Worm (Caenorhabditis elegans) whole organism, L4 larva: Measurements from ENCODE around the gene C50B6.9.

Experiments
- F10B5.3 ChIP-seq: sonication (generic microtip); optimal IDR thresholded peaks from 2 replicates; lab custom pipeline; 2016; ENCODE audit warnings: mild to moderate bottlenecking, missing genetic modification characterization, missing compliant biosample characterization
- F49E8.2 ChIP-seq: sonication (generic microtip); optimal IDR thresholded peaks from 2 replicates; lab custom pipeline; 2016; ENCODE audit warnings: missing compliant biosample characterization, mild to moderate bottlenecking, missing genetic modification characterization, borderline replicate concordance
- aha-1 ChIP-seq: fragments of 150-350 bp; peaks from one replicate; lab custom pipeline; 2014; ENCODE audit warnings: missing biosample characterization, missing genetic modification characterization
- aly-2 ChIP-seq: sonication (generic microtip); optimal IDR thresholded peaks from 2 replicates; lab custom pipeline; 2018; ENCODE audit warnings: missing biosample characterization, missing genetic modification characterization
- arid-1 ChIP-seq: fragments of 200-800 bp; sonication (Bioruptor generic); conservative IDR thresholded peaks from 2 replicates; pipeline ENCODE4 v1.3.6; 2022; ENCODE audit warnings: missing genetic modification reagents, missing genetic modification characterization, missing compliant biosample characterization
- ceh-28 ChIP-seq: fragments of 150-350 bp; optimal IDR thresholded peaks from 2 replicates; lab custom pipeline; 2014; ENCODE audit warnings: missing biosample characterization, missing genetic modification reagents, missing genetic modification characterization
- ceh-32 ChIP-seq: sonication (generic microtip); optimal IDR thresholded peaks from 2 replicates; lab custom pipeline; 2016; ENCODE audit warnings: mild to moderate bottlenecking, missing genetic modification characterization, missing compliant biosample characterization; ENCODE audit not compliant: poor library complexity
- ces-1 ChIP-seq: fragments of 150-350 bp; sonication (generic microtip); optimal IDR thresholded peaks from 4 replicates; lab custom pipeline; 2014; ENCODE audit warnings: missing biosample characterization, missing genetic modification reagents, missing genetic modification characterization
- ctbp-1 ChIP-seq: fragments of 200-800 bp; sonication (Bioruptor generic); IDR thresholded peaks from 2 replicates; pipeline ENCODE4 v1.3.6; 2022; ENCODE audit warnings: missing genetic modification reagents, missing genetic modification characterization, missing compliant biosample characterization
- daf-16 ChIP-seq, 3 experiments: sonication (generic microtip); optimal IDR thresholded peaks; 2 replicates each; lab custom pipeline; 2016 to 2017; ENCODE audit warnings: missing genetic modification characterization in 3 of 3, missing genetic modification reagents in 3 of 3, mild to moderate bottlenecking in 2 of 3, missing compliant biosample characterization in 2 of 3, missing biosample characterization in 1 of 3, moderate library complexity in 1 of 3
- daf-8 ChIP-seq: fragments of 200-800 bp; sonication (Bioruptor generic); IDR thresholded peaks from 2 replicates; pipeline ENCODE4 v1.3.6; 2022; ENCODE audit warnings: missing genetic modification characterization, missing compliant biosample characterization
- hif-1 ChIP-seq, 2 experiments: sonication (generic microtip); optimal IDR thresholded peaks; 2 replicates each; lab custom pipeline; 2016 to 2017; ENCODE audit warnings: missing compliant biosample characterization in 2 of 2, missing genetic modification characterization in 2 of 2, missing genetic modification reagents in 2 of 2, missing genotype in 2 of 2, mild to moderate bottlenecking in 1 of 2
- hlh-30 ChIP-seq: sonication (generic microtip); optimal IDR thresholded peaks from 2 replicates; lab custom pipeline; 2017; ENCODE audit warnings: antibody characterized with exemption, mild to moderate bottlenecking, missing genetic modification characterization, missing compliant biosample characterization; ENCODE audit not compliant: insufficient read depth
- jun-1 ChIP-seq: fragments of 150-350 bp; optimal IDR thresholded peaks from 2 replicates; lab custom pipeline; 2014; ENCODE audit warnings: missing biosample characterization, missing genetic modification reagents, missing genetic modification characterization
- lin-1 ChIP-seq: fragments of 200-800 bp; sonication (Bioruptor generic); IDR thresholded peaks from 2 replicates; pipeline ENCODE4 v1.3.6; 2022; ENCODE audit warnings: missing genetic modification reagents, missing genetic modification characterization, missing compliant biosample characterization
- madf-5 ChIP-seq, 2 experiments: fragments of 200-800 bp; sonication (Bioruptor generic); IDR thresholded peaks; 2 replicates each; pipeline ENCODE4 v1.3.6; 2022; ENCODE audit warnings: missing compliant biosample characterization in 2 of 2, missing genetic modification characterization in 2 of 2
- madf-9 ChIP-seq: fragments of 200-800 bp; sonication (Bioruptor generic); conservative IDR thresholded peaks from 2 replicates; pipeline ENCODE4 v1.3.6; 2022; ENCODE audit warnings: missing genetic modification reagents, missing genetic modification characterization, missing compliant biosample characterization
- mdl-1 ChIP-seq, 2 experiments: fragments of 150-350 bp in 1 of 2; sonication (generic microtip) in 1 of 2; optimal IDR thresholded peaks; 2 replicates each; lab custom pipeline; 2014 to 2017; ENCODE audit warnings: missing biosample characterization in 2 of 2, missing genetic modification characterization in 2 of 2
- mdt-29 ChIP-seq: fragments of 200-800 bp; sonication (Bioruptor generic); IDR thresholded peaks from 2 replicates; pipeline ENCODE4 v1.3.6; 2022; ENCODE audit warnings: missing genetic modification reagents, missing genetic modification characterization, missing compliant biosample characterization
- mes-2 ChIP-seq: sonication (generic microtip); optimal IDR thresholded peaks from 2 replicates; lab custom pipeline; 2016; ENCODE audit warnings: missing genotype, mild to moderate bottlenecking, missing genetic modification characterization, missing compliant biosample characterization; ENCODE audit not compliant: poor library complexity, severe bottlenecking
- nhr-10 ChIP-seq: fragments of 150-350 bp; optimal IDR thresholded peaks from 2 replicates; lab custom pipeline; 2014; ENCODE audit warnings: missing biosample characterization, missing genetic modification characterization
- nhr-28 ChIP-seq: fragments of 150-350 bp; optimal IDR thresholded peaks from 2 replicates; lab custom pipeline; 2014; ENCODE audit warnings: missing biosample characterization, missing genetic modification characterization
- nhr-42 ChIP-seq: fragments of 200-800 bp; sonication (Bioruptor generic); IDR thresholded peaks from 2 replicates; pipeline ENCODE4 v1.3.6; 2022; ENCODE audit warnings: missing genetic modification characterization, missing compliant biosample characterization
- nhr-48 ChIP-seq: sonication (generic microtip); optimal IDR thresholded peaks from 2 replicates; lab custom pipeline; 2016; ENCODE audit warnings: mild to moderate bottlenecking, missing genetic modification characterization, missing compliant biosample characterization
- nhr-6 ChIP-seq: fragments of 150-350 bp; optimal IDR thresholded peaks from 2 replicates; lab custom pipeline; 2014; ENCODE audit warnings: missing biosample characterization, missing genetic modification characterization
- pha-4 ChIP-seq, 2 experiments: fragments of 150-350 bp in 1 of 2; fragments of 200-800 bp in 1 of 2; sonication (Bioruptor generic) in 1 of 2; IDR thresholded peaks in 1 of 2; optimal IDR thresholded peaks in 1 of 2; 2 replicates each; pipeline versions ENCODE4 v1.3.6 to Lab custom; 2014 to 2022; ENCODE audit warnings: missing genetic modification characterization in 2 of 2, missing genetic modification reagents in 2 of 2, missing biosample characterization in 1 of 2, missing compliant biosample characterization in 1 of 2
- php-3 ChIP-seq: fragments of 200-800 bp; sonication (Bioruptor generic); IDR thresholded peaks from 2 replicates; pipeline ENCODE4 v1.3.6; 2022; ENCODE audit warnings: missing genetic modification reagents, missing genetic modification characterization, missing compliant biosample characterization
- snpc-4 ChIP-seq: fragments of 150-350 bp; optimal IDR thresholded peaks from 2 replicates; lab custom pipeline; 2014; ENCODE audit warnings: missing biosample characterization, missing genetic modification characterization
- spr-3 ChIP-seq: fragments of 200-800 bp; sonication (Bioruptor generic); optimal IDR thresholded peaks from 2 replicates; lab custom pipeline; 2018; ENCODE audit warnings: mild to moderate bottlenecking, missing genetic modification characterization, missing compliant biosample characterization
- tra-1 ChIP-seq: fragments of 200-800 bp; sonication (Bioruptor generic); IDR thresholded peaks from 2 replicates; pipeline ENCODE4 v1.3.6; 2022; ENCODE audit warnings: missing genetic modification reagents, missing genetic modification characterization, missing compliant biosample characterization
- unc-130 ChIP-seq: sonication (generic microtip); optimal IDR thresholded peaks from 2 replicates; lab custom pipeline; 2016; ENCODE audit warnings: missing genetic modification reagents, missing genetic modification characterization, missing compliant biosample characterization
- unc-39 ChIP-seq: sonication (generic microtip); optimal IDR thresholded peaks from 2 replicates; lab custom pipeline; 2017; ENCODE audit warnings: missing biosample characterization, missing genetic modification characterization
- unc-62 ChIP-seq, 3 experiments: fragments of 150-350 bp in 1 of 3; sonication (generic microtip); optimal IDR thresholded peaks in 2 of 3; peaks in 1 of 3; 1 replicate in 1 of 3; 2 replicates in 2 of 3; lab custom pipeline; 2014 to 2017; ENCODE audit warnings: missing biosample characterization in 3 of 3, missing genetic modification characterization in 3 of 3, missing genetic modification reagents in 3 of 3, missing genotype in 1 of 3
- zag-1 ChIP-seq: fragments of 150-350 bp; optimal IDR thresholded peaks from 2 replicates; lab custom pipeline; 2014; ENCODE audit warnings: missing biosample characterization, missing genetic modification characterization
- zip-2 ChIP-seq: fragments of 150-350 bp; optimal IDR thresholded peaks from 2 replicates; lab custom pipeline; 2014; ENCODE audit warnings: missing biosample characterization, missing genetic modification characterization
- ztf-11 ChIP-seq: fragments of 150-350 bp; optimal IDR thresholded peaks from 2 replicates; lab custom pipeline; 2014; ENCODE audit warnings: missing biosample characterization, missing genetic modification characterization

The C50B6.9 gene

DNA sequence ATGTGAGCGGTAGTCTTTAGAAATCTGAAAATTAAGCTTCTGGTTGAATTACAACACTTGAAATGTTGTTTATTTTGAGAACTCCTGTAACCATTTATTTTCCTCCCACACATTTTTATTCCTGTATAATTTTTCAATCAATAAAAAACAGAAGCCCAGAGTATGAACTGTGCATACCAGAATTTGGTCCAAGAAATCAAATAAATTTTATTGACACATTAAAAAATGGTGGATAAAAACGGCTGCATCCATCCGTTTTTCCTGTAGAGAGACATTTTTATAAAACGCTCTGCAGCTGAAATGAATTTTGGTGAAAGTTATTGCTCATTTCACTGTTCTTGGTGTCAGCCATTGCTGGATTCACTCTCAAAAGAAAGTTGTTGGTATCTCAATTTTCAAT is 38.9 kb upstream of the C50B6.9 start, which contains the start of gene C26E1.1:
Gene C26E1.1 (plus strand): TSS at position 301 of the 400 bp plus-strand sequence.
- TF ChIP-seq mes-2 (no peak), nhr-42 (no peak), mdt-29 (GFP tag; lab: Robert Waterston, UW) (no peak), aly-2 (tag; lab: Kevin White, UChicago) (no peak), spr-3 (GFP tag; lab: Kevin White, UChicago) (no peak), php-3 (GFP tag; lab: Robert Waterston, UW) (no peak), lin-1 (GFP tag; lab: Robert Waterston, UW) (no peak), pha-4 (GFP tag; IDR thresholded peaks at IDR 0.05; lab: Robert Waterston, UW) (no peak), pha-4 (tag; optimal IDR thresholded peaks at IDR 0.05; lab: Kevin White, UChicago) (no peak), ceh-32 (tag; lab: Kevin White, UChicago) (no peak), ztf-11 (tag; lab: Kevin White, UChicago) (no peak), hif-1 (tag; optimal IDR thresholded peaks at IDR 0.05; lab: Kevin White, UChicago) (no peak)

DNA sequence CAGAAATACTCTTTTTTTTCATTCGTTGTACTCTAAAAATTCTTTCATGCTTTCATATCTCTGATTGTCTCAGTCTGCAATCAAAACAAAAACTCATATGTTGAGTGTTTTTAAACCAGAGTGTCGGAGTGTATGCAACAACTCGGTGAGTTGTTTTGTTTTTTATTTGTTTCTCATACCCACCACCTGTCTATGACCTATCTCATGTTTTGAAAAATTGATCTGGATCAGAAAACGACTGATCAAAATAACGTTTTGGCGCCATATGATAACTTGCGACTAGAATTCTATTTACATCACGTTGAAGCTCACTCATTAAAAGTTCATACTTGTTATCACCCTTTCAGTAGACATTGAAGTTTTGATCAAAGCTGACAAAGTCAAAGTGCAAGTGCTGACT is 37.5 kb upstream of the C50B6.9 start:
- no peak for TF ChIP-seq zag-1 (tag; lab: Kevin White, UChicago)
- TF ChIP-seq nhr-48 (tag; lab: Kevin White, UChicago): no peak
- TF ChIP-seq unc-62 (GFP tag; optimal IDR thresholded peaks at IDR 0.05 in 1 of 2; lab: Kevin White, UChicago): peak in 1 of 2 experiments; percentile 83
- no peak for TF ChIP-seq unc-62 (tag; optimal IDR thresholded peaks at IDR 0.05; lab: Kevin White, UChicago)
- no peak for TF ChIP-seq snpc-4 (tag; lab: Kevin White, UChicago)
- TF ChIP-seq daf-16 (GFP tag; optimal IDR thresholded peaks at IDR 0.05; lab: Kevin White, UChicago): peak in 1 of 2 experiments; percentile 93
- no peak for TF ChIP-seq daf-16 (tag; optimal IDR thresholded peaks at IDR 0.05; lab: Kevin White, UChicago)

DNA sequence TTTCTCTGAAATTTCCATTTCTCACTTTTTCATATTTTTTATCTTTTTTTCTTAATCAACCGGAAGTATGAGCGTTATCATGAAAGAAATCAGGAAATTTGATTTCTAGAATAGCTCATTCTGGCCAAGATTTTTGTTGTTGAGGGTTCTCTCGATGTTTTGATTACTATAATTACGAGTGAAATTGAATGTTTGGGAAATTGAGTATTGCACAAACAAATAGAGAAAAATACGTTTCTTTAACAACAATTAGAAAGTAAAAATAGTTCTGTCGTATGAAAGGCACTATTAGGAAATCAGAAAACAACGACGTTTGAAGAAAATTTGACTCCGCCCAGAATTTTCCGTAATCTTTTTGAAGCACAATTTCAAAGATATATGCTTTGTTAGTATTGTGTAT is 36.8 kb upstream of the C50B6.9 start:
- TF ChIP-seq unc-130 (GFP tag; lab: Kevin White, UChicago) (no peak), daf-8 (GFP tag; lab: Robert Waterston, UW) (no peak), madf-5 (GFP tag; IDR thresholded peaks at IDR 0.05; lab: Robert Waterston, UW) (no peak), madf-9 (GFP tag; lab: Robert Waterston, UW) (no peak), F49E8.2 (tag; lab: Kevin White, UChicago) (no peak), hif-1 (tag; optimal IDR thresholded peaks at IDR 0.05; lab: Kevin White, UChicago) (no peak), F10B5.3 (no peak), unc-39 (tag; lab: Kevin White, UChicago) (no peak), nhr-6 (tag; lab: Kevin White, UChicago) (no peak), ceh-28 (no peak), jun-1 (tag; lab: Kevin White, UChicago) (no peak), arid-1 (GFP tag; lab: Robert Waterston, UW) (no peak), nhr-10 (no peak)

ce11 chrV:13300492-13300891 is 35.7 kb upstream of the C50B6.9 start:
- TF ChIP-seq nhr-28 (tag; lab: Kevin White, UChicago) (peak; percentile 19), ces-1 (no peak), zip-2 (tag; lab: Kevin White, UChicago) (no peak), aha-1 (tag; lab: Kevin White, UChicago) (peak; percentile 89), tra-1 (GFP tag; lab: Robert Waterston, UW) (0 out of 2 replicates have a peak, but pooled peaks have one; percentile 15), daf-16 (GFP tag; optimal IDR thresholded peaks at IDR 0.05; lab: Kevin White, UChicago) (peak in 1 of 2 experiments; percentile 84), daf-16 (tag; optimal IDR thresholded peaks at IDR 0.05; lab: Kevin White, UChicago) (no peak), ctbp-1 (GFP tag; lab: Robert Waterston, UW) (no peak), F10B5.3 (no peak), mdl-1 (tag; optimal IDR thresholded peaks at IDR 0.05; lab: Kevin White, UChicago) (no peak), hlh-30 (tag; lab: Kevin White, UChicago) (peak; percentile 74), mes-2 (no peak)
